Fruit fly (Drosophila melanogaster): ENCODE results near the gene CG4325.

The CG4325 gene

dm6 chrX:2075846-2076377 is 32.3 kb upstream of the CG4325 start, which contains the start of gene CG4045 (continued):
- no peak for TF ChIP-seq Dfd (GFP tag; optimal IDR thresholded peaks at IDR 0.05)
- TF ChIP-seq gt (GFP tag; IDR thresholded peaks at IDR 0.05), result no peak
- no peak for TF ChIP-seq abd-A (tag; optimal IDR thresholded peaks at IDR 0.05)
- peak; percentile 16 for TF ChIP-seq CG15269 (tag; optimal IDR thresholded peaks at IDR 0.05)
- TF ChIP-seq CG12391 (tag; optimal IDR thresholded peaks at IDR 0.05), result peak; percentile 15
- TF ChIP-seq E2f2 (GFP tag; IDR thresholded peaks at IDR 0.05), result peak; percentile 28; the same call in 1 of the 2 replicates
- no peak for TF ChIP-seq dm (GFP tag; optimal IDR thresholded peaks at IDR 0.05)
- TF ChIP-seq CG5180 (GFP tag; optimal IDR thresholded peaks at IDR 0.05), result no peak
- TF ChIP-seq YL-1 (GFP tag; optimal IDR thresholded peaks at IDR 0.05), result peak; percentile 0
- TF ChIP-seq CG2678 (tag; optimal IDR thresholded peaks at IDR 0.05), result peak; percentile 39
- TF ChIP-seq usp (GFP tag; optimal IDR thresholded peaks at IDR 0.05), result no peak
- no peak for TF ChIP-seq CG13894 (tag; optimal IDR thresholded peaks at IDR 0.05)
- peak; percentile 39 for TF ChIP-seq CG7839 (tag; optimal IDR thresholded peaks at IDR 0.05)
- TF ChIP-seq CG31224 (GFP tag; IDR thresholded peaks at IDR 0.05), result no peak
- TF ChIP-seq pita (GFP tag; optimal IDR thresholded peaks at IDR 0.05), result no peak
- no peak for TF ChIP-seq CrebB (tag; optimal IDR thresholded peaks at IDR 0.05)
- TF ChIP-seq ftz-f1 (GFP tag; optimal IDR thresholded peaks at IDR 0.05), result no peak
- TF ChIP-seq CG10267 (tag; optimal IDR thresholded peaks at IDR 0.05), result peak; percentile 19
- TF ChIP-seq Dll (GFP tag; IDR thresholded peaks at IDR 0.05; ENCODE audit: partially characterized antibody), result 0 out of 4 replicates have a peak, but pooled peaks have one; percentile 19
- TF ChIP-seq CG14667 (GFP tag; IDR thresholded peaks at IDR 0.05), result no peak
- TF ChIP-seq Atf3 (GFP tag; optimal IDR thresholded peaks at IDR 0.05), result no peak
- TF ChIP-seq CG13424 (tag; optimal IDR thresholded peaks at IDR 0.05), result peak; percentile 17
- peak; percentile 23 for TF ChIP-seq CG13287 (GFP tag; IDR thresholded peaks at IDR 0.05; ENCODE audit: partially characterized antibody)
- TF ChIP-seq HLH4C (GFP tag; IDR thresholded peaks at IDR 0.05; ENCODE audit: partially characterized antibody), result no peak
- peak; percentile 29; the same call in 1 of the 2 replicates for TF ChIP-seq Scr (GFP tag; IDR thresholded peaks at IDR 0.05; ENCODE audit: partially characterized antibody)
- peak; percentile 22 for TF ChIP-seq Dp (GFP tag; optimal IDR thresholded peaks at IDR 0.05)
- 0 out of 2 replicates have a peak, but pooled peaks have one; percentile 24 for TF ChIP-seq CG6689 (GFP tag; IDR thresholded peaks at IDR 0.05)
- TF ChIP-seq ewg (GFP tag; optimal IDR thresholded peaks at IDR 0.05), result no peak
- TF ChIP-seq Fer2 (tag; optimal IDR thresholded peaks at IDR 0.05), result no peak
- TF ChIP-seq Oli (tag; optimal IDR thresholded peaks at IDR 0.05), result no peak
- TF ChIP-seq CG8478 (optimal IDR thresholded peaks at IDR 0.05), result no peak
- TF ChIP-seq slou (GFP tag; optimal IDR thresholded peaks at IDR 0.05), result no peak
- TF ChIP-seq unpg (GFP tag; optimal IDR thresholded peaks at IDR 0.05), result peak; percentile 13
- TF ChIP-seq dmrt99B (tag; optimal IDR thresholded peaks at IDR 0.05), result peak; percentile 31
- peak; percentile 21 for TF ChIP-seq Ssrp (tag; optimal IDR thresholded peaks at IDR 0.05)
- no peak for TF ChIP-seq Fer3 (tag; optimal IDR thresholded peaks at IDR 0.05)
- TF ChIP-seq CG16779 (GFP tag; IDR thresholded peaks at IDR 0.05), result no peak
- TF ChIP-seq pb (GFP tag; optimal IDR thresholded peaks at IDR 0.05), result no peak
- TF ChIP-seq toy (GFP tag; IDR thresholded peaks at IDR 0.05), result no peak
- no peak for TF ChIP-seq Chrac-16 (GFP tag; optimal IDR thresholded peaks at IDR 0.05)
- TF ChIP-seq bowl (GFP tag; IDR thresholded peaks at IDR 0.05), result no peak
- TF ChIP-seq CG10431 (GFP tag; optimal IDR thresholded peaks at IDR 0.05), result no peak
- no peak for TF ChIP-seq Aef1 (GFP tag; IDR thresholded peaks at IDR 0.05)
- TF ChIP-seq gfzf (GFP tag; optimal IDR thresholded peaks at IDR 0.05), result peak; percentile 43
- TF ChIP-seq BEAF-32 (GFP tag; optimal IDR thresholded peaks at IDR 0.05), result peak; percentile 45
- peak; percentile 73 for TF ChIP-seq sens (GFP tag)
- no peak for TF ChIP-seq Bdp1 (GFP tag; optimal IDR thresholded peaks at IDR 0.05)
- peak; percentile 14 for TF ChIP-seq phol (tag; optimal IDR thresholded peaks at IDR 0.05)
- no peak for TF ChIP-seq klu (GFP tag; IDR thresholded peaks at IDR 0.05)
- no peak for TF ChIP-seq Hr39 (optimal IDR thresholded peaks at IDR 0.05)
- TF ChIP-seq CG30431 (GFP tag; optimal IDR thresholded peaks at IDR 0.05), result no peak
